Worm (Caenorhabditis elegans) whole organism, L4 larva: Measurements from ENCODE around the gene T05H4.3.

Experiments used
- F10B5.3 ChIP-seq: sonication (generic microtip); optimal IDR thresholded peaks from 2 replicates; lab custom pipeline; 2016; ENCODE audit warnings: mild to moderate bottlenecking, missing genetic modification characterization, missing compliant biosample characterization
- F44E2.7 ChIP-seq: fragments of 200-800 bp; sonication (Bioruptor generic); IDR thresholded peaks from 2 replicates; pipeline ENCODE4 v2.1.2; 2022; ENCODE audit warnings: missing genetic modification characterization, missing compliant biosample characterization
- F49E8.2 ChIP-seq: sonication (generic microtip); optimal IDR thresholded peaks from 2 replicates; lab custom pipeline; 2016; ENCODE audit warnings: missing compliant biosample characterization, mild to moderate bottlenecking, missing genetic modification characterization, borderline replicate concordance
- T20F7.1 ChIP-seq: fragments of 200-800 bp; sonication (Bioruptor generic); optimal IDR thresholded peaks from 2 replicates; lab custom pipeline; 2018; ENCODE audit warnings: mild to moderate bottlenecking, missing genetic modification characterization, missing compliant biosample characterization
- Y48G9A.11 ChIP-seq: fragments of 200-800 bp; sonication (Bioruptor generic); IDR thresholded peaks from 2 replicates; pipeline ENCODE4 v1.3.6; 2022; ENCODE audit warnings: missing genetic modification reagents, missing genetic modification characterization, missing compliant biosample characterization
- Y5F2A.4 ChIP-seq: fragments of 200-800 bp; sonication (Bioruptor generic); optimal IDR thresholded peaks from 2 replicates; lab custom pipeline; 2018; ENCODE audit warnings: mild to moderate bottlenecking, missing genetic modification characterization, missing compliant biosample characterization
- ZK337.2 ChIP-seq: fragments of 200-800 bp; sonication (Bioruptor generic); IDR thresholded peaks from 2 replicates; pipeline ENCODE4 v1.3.6; 2022; ENCODE audit warnings: missing genetic modification reagents, missing genetic modification characterization, missing compliant biosample characterization
- aha-1 ChIP-seq: fragments of 150-350 bp; peaks from one replicate; lab custom pipeline; 2014; ENCODE audit warnings: missing biosample characterization, missing genetic modification characterization
- attf-4 ChIP-seq: sonication (generic microtip); optimal IDR thresholded peaks from 3 replicates; lab custom pipeline; 2017; ENCODE audit warnings: missing biosample characterization, missing genetic modification characterization
- ceh-44 ChIP-seq: fragments of 200-800 bp; sonication (Bioruptor generic); IDR thresholded peaks from 2 replicates; pipeline ENCODE4 v1.3.6; 2022; ENCODE audit warnings: missing genetic modification reagents, missing genetic modification characterization, missing compliant biosample characterization
- daf-12 ChIP-seq: fragments of 150-350 bp; optimal IDR thresholded peaks from 2 replicates; lab custom pipeline; 2014; ENCODE audit warnings: missing biosample characterization, missing genetic modification reagents, missing genetic modification characterization
- daf-16 ChIP-seq, 3 experiments: sonication (generic microtip); optimal IDR thresholded peaks; 2 replicates each; lab custom pipeline; 2016 to 2017; ENCODE audit warnings: missing genetic modification characterization in 3 of 3, missing genetic modification reagents in 3 of 3, mild to moderate bottlenecking in 2 of 3, missing compliant biosample characterization in 2 of 3, missing biosample characterization in 1 of 3, moderate library complexity in 1 of 3
- dmd-9 ChIP-seq: fragments of 200-800 bp; sonication (Bioruptor generic); IDR thresholded peaks from 2 replicates; pipeline ENCODE4 v1.3.6; 2022; ENCODE audit warnings: missing genetic modification reagents, missing genetic modification characterization, missing compliant biosample characterization
- dpl-1 ChIP-seq: fragments of 150-350 bp; optimal IDR thresholded peaks from 2 replicates; lab custom pipeline; 2014; ENCODE audit warnings: missing biosample characterization, missing genetic modification reagents, missing genetic modification characterization
- dve-1 ChIP-seq: sonication (generic microtip); optimal IDR thresholded peaks from 2 replicates; lab custom pipeline; 2017; ENCODE audit warnings: antibody characterized with exemption, mild to moderate bottlenecking, missing genetic modification characterization, missing compliant biosample characterization; ENCODE audit not compliant: insufficient read depth
- hif-1 ChIP-seq, 2 experiments: sonication (generic microtip); optimal IDR thresholded peaks; 2 replicates each; lab custom pipeline; 2016 to 2017; ENCODE audit warnings: missing compliant biosample characterization in 2 of 2, missing genetic modification characterization in 2 of 2, missing genetic modification reagents in 2 of 2, missing genotype in 2 of 2, mild to moderate bottlenecking in 1 of 2
- hlh-11 ChIP-seq: fragments of 200-800 bp; sonication (Bioruptor generic); optimal IDR thresholded peaks from 2 replicates; lab custom pipeline; 2018; ENCODE audit warnings: mild to moderate bottlenecking, missing genetic modification characterization, missing compliant biosample characterization
- jun-1 ChIP-seq: fragments of 150-350 bp; optimal IDR thresholded peaks from 2 replicates; lab custom pipeline; 2014; ENCODE audit warnings: missing biosample characterization, missing genetic modification reagents, missing genetic modification characterization
- lin-13 ChIP-seq: fragments of 150-350 bp; optimal IDR thresholded peaks from 2 replicates; lab custom pipeline; 2014; ENCODE audit warnings: missing biosample characterization, missing genetic modification reagents, missing genetic modification characterization
- lin-29 ChIP-seq: fragments of 200-800 bp; sonication (Bioruptor generic); IDR thresholded peaks from 2 replicates; pipeline ENCODE4 v1.3.6; 2022; ENCODE audit warnings: missing genetic modification reagents, missing genetic modification characterization, missing compliant biosample characterization
- madf-9 ChIP-seq: fragments of 200-800 bp; sonication (Bioruptor generic); conservative IDR thresholded peaks from 2 replicates; pipeline ENCODE4 v1.3.6; 2022; ENCODE audit warnings: missing genetic modification reagents, missing genetic modification characterization, missing compliant biosample characterization
- mdl-1 ChIP-seq, 2 experiments: fragments of 150-350 bp in 1 of 2; sonication (generic microtip) in 1 of 2; optimal IDR thresholded peaks; 2 replicates each; lab custom pipeline; 2014 to 2017; ENCODE audit warnings: missing biosample characterization in 2 of 2, missing genetic modification characterization in 2 of 2
- mes-2 ChIP-seq: sonication (generic microtip); optimal IDR thresholded peaks from 2 replicates; lab custom pipeline; 2016; ENCODE audit warnings: missing genotype, mild to moderate bottlenecking, missing genetic modification characterization, missing compliant biosample characterization; ENCODE audit not compliant: poor library complexity, severe bottlenecking
- mxl-3 ChIP-seq: fragments of 200-800 bp; sonication (Bioruptor generic); optimal IDR thresholded peaks from 2 replicates; lab custom pipeline; 2018; ENCODE audit warnings: mild to moderate bottlenecking, missing genetic modification characterization, missing compliant biosample characterization
- nhr-11 ChIP-seq: fragments of 150-350 bp; optimal IDR thresholded peaks from 2 replicates; lab custom pipeline; 2014; ENCODE audit warnings: missing biosample characterization, missing genetic modification characterization
- nhr-25 ChIP-seq: sonication (generic microtip); optimal IDR thresholded peaks from 2 replicates; lab custom pipeline; 2017; ENCODE audit warnings: missing genetic modification characterization, mild to moderate bottlenecking, missing compliant biosample characterization, antibody characterized with exemption, moderate library complexity, borderline replicate concordance; ENCODE audit not compliant: insufficient read depth
- nhr-28 ChIP-seq: fragments of 150-350 bp; optimal IDR thresholded peaks from 2 replicates; lab custom pipeline; 2014; ENCODE audit warnings: missing biosample characterization, missing genetic modification characterization
- nhr-76 ChIP-seq: fragments of 150-350 bp; optimal IDR thresholded peaks from 2 replicates; lab custom pipeline; 2014; ENCODE audit warnings: missing biosample characterization, missing genetic modification characterization
- pha-4 ChIP-seq, 2 experiments: fragments of 150-350 bp in 1 of 2; fragments of 200-800 bp in 1 of 2; sonication (Bioruptor generic) in 1 of 2; IDR thresholded peaks in 1 of 2; optimal IDR thresholded peaks in 1 of 2; 2 replicates each; pipeline versions ENCODE4 v1.3.6 to Lab custom; 2014 to 2022; ENCODE audit warnings: missing genetic modification characterization in 2 of 2, missing genetic modification reagents in 2 of 2, missing biosample characterization in 1 of 2, missing compliant biosample characterization in 1 of 2
- php-3 ChIP-seq: fragments of 200-800 bp; sonication (Bioruptor generic); IDR thresholded peaks from 2 replicates; pipeline ENCODE4 v1.3.6; 2022; ENCODE audit warnings: missing genetic modification reagents, missing genetic modification characterization, missing compliant biosample characterization
- pqm-1 ChIP-seq: sonication (generic microtip); optimal IDR thresholded peaks from 2 replicates; lab custom pipeline; 2017; ENCODE audit warnings: missing biosample characterization, missing genetic modification characterization
- saeg-2 ChIP-seq: fragments of 200-800 bp; sonication (Bioruptor generic); IDR thresholded peaks from 2 replicates; pipeline ENCODE4 v1.3.6; 2022; ENCODE audit warnings: missing genetic modification reagents, missing genetic modification characterization, missing compliant biosample characterization
- set-16 ChIP-seq: fragments of 200-800 bp; sonication (Bioruptor generic); IDR thresholded peaks from 2 replicates; pipeline ENCODE4 v1.3.6; 2022; ENCODE audit warnings: missing genetic modification reagents, missing genetic modification characterization, missing compliant biosample characterization
- snpc-1.2 ChIP-seq: fragments of 200-800 bp; sonication (Bioruptor generic); IDR thresholded peaks from 2 replicates; pipeline ENCODE4 v1.3.6; 2022; ENCODE audit warnings: missing genetic modification reagents, missing genetic modification characterization, missing compliant biosample characterization
- spr-3 ChIP-seq: fragments of 200-800 bp; sonication (Bioruptor generic); optimal IDR thresholded peaks from 2 replicates; lab custom pipeline; 2018; ENCODE audit warnings: mild to moderate bottlenecking, missing genetic modification characterization, missing compliant biosample characterization
- unc-39 ChIP-seq: sonication (generic microtip); optimal IDR thresholded peaks from 2 replicates; lab custom pipeline; 2017; ENCODE audit warnings: missing biosample characterization, missing genetic modification characterization
- unc-62 ChIP-seq, 3 experiments: fragments of 150-350 bp in 1 of 3; sonication (generic microtip); optimal IDR thresholded peaks in 2 of 3; peaks in 1 of 3; 1 replicate in 1 of 3; 2 replicates in 2 of 3; lab custom pipeline; 2014 to 2017; ENCODE audit warnings: missing biosample characterization in 3 of 3, missing genetic modification characterization in 3 of 3, missing genetic modification reagents in 3 of 3, missing genotype in 1 of 3

T05H4.3 gene

DNA sequence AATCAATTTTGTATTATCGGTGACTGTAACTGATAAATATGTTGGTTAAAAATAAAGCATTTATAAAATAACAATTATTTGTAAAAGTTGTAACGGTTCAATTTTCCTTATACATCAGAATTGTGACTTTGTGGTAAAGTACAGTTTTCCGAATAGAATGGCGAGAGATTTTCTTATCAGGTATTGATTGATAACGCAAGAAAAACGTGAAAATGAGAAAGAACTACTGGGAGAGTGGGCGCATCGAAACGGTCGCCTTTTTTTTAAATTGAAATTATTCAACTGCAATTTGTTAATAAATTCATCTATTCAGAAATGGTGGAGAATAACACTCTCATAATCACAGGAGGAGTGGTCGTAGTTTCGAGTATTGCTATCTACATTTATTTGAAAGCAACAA, 5.8 kb upstream of the T05H4.3 start, which contains the start of gene hpo-19:
hpo-19 (plus strand) TSS at position 314 of the 400 bp plus-strand sequence.
- TF ChIP-seq unc-39 (tag; lab: Kevin White, UChicago) (no peak), pqm-1 (tag; lab: Kevin White, UChicago) (peak; percentile 31), mes-2 (tag; lab: Kevin White, UChicago) (peak; percentile 23), daf-16 (GFP tag; optimal IDR thresholded peaks at IDR 0.05; lab: Kevin White, UChicago) (no peak), daf-16 (tag; optimal IDR thresholded peaks at IDR 0.05; lab: Kevin White, UChicago) (peak; percentile 43), lin-13 (GFP tag; lab: Kevin White, UChicago) (peak; percentile 16), ZK337.2 (no peak), pha-4 (GFP tag; IDR thresholded peaks at IDR 0.05; lab: Robert Waterston, UW) (peak; percentile 26; the same call in 1 of the 2 replicates), pha-4 (tag; optimal IDR thresholded peaks at IDR 0.05; lab: Kevin White, UChicago) (no peak), nhr-28 (tag; lab: Kevin White, UChicago) (peak; percentile 25), dve-1 (tag; lab: Kevin White, UChicago) (peak; percentile 21)

DNA sequence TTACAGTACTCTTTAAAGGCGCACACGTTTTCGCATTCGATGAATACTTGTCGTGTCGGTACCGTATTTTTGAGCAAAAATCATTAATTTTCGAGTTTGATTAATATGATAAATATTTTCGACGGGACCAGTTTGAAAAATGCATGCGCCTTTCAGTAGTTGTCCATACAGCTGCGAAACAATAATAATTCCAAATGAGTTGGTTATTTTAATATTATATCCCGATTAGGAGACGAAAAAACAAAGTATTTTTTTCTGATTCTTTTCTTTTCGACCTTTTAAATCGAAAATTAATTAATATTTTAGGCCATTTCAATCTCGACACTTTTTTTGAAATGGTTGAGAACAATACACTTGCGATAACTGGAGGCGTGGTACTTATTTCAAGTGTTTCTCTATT, 3.5 kb upstream of the T05H4.3 start, which contains the start of gene T05H4.4:
T05H4.4 (plus strand) TSS at position 301 of the 400 bp plus-strand sequence.
- TF ChIP-seq nhr-76 (tag; lab: Kevin White, UChicago): no peak
- TF ChIP-seq lin-29 (GFP tag; lab: Robert Waterston, UW): no peak
- no peak for TF ChIP-seq madf-9 (GFP tag; lab: Robert Waterston, UW)
- no peak for TF ChIP-seq mxl-3 (GFP tag; lab: Kevin White, UChicago)
- TF ChIP-seq Y5F2A.4 (GFP tag; lab: Kevin White, UChicago): no peak
- no peak for TF ChIP-seq dpl-1 (GFP tag; lab: Kevin White, UChicago)
- TF ChIP-seq attf-4 (tag; lab: Kevin White, UChicago): no peak
- TF ChIP-seq, all 104 proteins: peak for 0

ce11 chrV:6441613-6442012, 524 bp upstream of the T05H4.3 start, which contains the start of gene T05H4.15:
Gene T05H4.15, minus strand, starts transcription at chrV:6441713.
- TF ChIP-seq nhr-25 (tag; lab: Kevin White, UChicago): no peak

DNA sequence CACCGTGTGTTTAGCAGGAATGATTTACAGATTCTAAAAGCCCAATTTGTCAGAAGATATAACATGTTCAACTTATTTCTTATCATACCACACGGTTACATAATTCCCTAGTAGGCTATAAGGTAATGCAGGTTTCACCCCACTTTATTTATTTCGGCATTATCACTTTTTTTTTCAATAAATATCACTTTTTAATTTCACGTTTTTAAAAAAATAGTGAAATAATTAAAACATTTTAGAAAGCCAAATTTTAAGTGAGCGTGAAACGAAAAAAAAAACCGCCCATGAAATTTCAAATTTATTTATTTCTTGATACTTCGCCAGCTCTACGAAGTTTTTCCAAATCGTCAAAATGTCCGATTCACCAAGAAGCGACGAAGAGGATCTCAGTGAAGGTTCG, 6.2 kb downstream of the T05H4.3 start, which contains the start of gene fbxa-196:
fbxa-196 (plus strand) TSS at position 301 of the 400 bp plus-strand sequence.
- no peak for TF ChIP-seq saeg-2
- TF ChIP-seq daf-12 (tag; lab: Kevin White, UChicago): no peak
- TF ChIP-seq mdl-1 (tag; optimal IDR thresholded peaks at IDR 0.05; lab: Kevin White, UChicago): no peak
- TF ChIP-seq ceh-44: no peak
- TF ChIP-seq F10B5.3 (tag; lab: Kevin White, UChicago): no peak
- no peak for TF ChIP-seq F44E2.7 (GFP tag; lab: Robert Waterston, UW)
- TF ChIP-seq mes-2 (tag; lab: Kevin White, UChicago): no peak
- TF ChIP-seq ZK337.2: no peak
- no peak for TF ChIP-seq hif-1 (tag; optimal IDR thresholded peaks at IDR 0.05; lab: Kevin White, UChicago)
- no peak for TF ChIP-seq set-16 (GFP tag; lab: Robert Waterston, UW)

DNA sequence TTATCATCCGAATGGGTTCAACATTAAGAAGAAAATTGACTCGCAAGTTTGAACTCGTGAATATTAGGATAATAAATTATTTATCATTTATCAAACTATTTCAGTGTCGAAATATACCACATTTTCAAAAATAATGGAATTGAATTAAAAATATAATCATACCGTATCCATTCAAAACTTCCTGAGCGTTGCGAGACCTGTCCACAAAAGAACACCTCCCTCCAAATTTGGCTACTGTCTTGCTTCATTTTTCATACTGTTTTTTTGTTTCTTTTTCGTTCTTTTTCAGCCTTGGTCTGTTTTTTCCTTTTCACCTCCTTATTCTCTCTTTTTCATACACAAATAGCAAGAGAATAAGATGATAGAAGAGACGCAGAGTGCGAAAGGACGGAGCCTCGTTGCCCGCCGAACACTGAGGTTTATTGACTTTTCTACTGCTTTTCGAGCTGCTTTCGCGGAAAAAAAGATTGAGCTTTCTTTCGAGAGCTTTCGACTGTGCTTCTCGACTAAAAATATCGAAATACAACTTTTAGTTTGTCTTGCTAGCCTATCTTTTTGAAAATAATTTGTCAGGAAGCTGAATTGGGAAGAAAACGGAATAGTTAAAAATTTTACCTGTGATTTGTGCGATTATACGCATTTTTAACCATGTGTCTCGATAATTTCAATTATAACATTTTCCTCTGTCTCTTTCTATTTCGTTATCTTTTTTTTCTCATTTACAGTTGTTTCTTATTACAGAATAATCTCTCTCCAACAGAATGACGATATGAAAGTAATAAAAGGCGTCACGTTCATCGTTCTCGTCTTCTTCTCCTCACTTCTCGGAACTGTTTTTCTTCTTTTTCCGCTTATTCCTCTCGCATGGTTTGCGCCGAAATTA, 8.2 kb downstream of the T05H4.3 start, which contains the start of gene acl-8:
acl-8 (plus strand) TSS at position 742 of the 883 bp plus-strand sequence.
- TF ChIP-seq pqm-1 (tag; lab: Kevin White, UChicago) (peak; percentile 84), hlh-11 (tag; lab: Kevin White, UChicago) (peak; percentile 59), dmd-9 (GFP tag; lab: Robert Waterston, UW) (no peak), snpc-1.2 (GFP tag; lab: Robert Waterston, UW) (no peak), aha-1 (tag; lab: Kevin White, UChicago) (peak; percentile 23), Y48G9A.11 (0 out of 2 replicates have a peak, but pooled peaks have one; percentile 16), F49E8.2 (tag; lab: Kevin White, UChicago) (no peak), unc-62 (GFP tag; optimal IDR thresholded peaks at IDR 0.05 in 1 of 2; lab: Kevin White, UChicago) (peak in 1 of 2 experiments; percentile 84), unc-62 (tag; optimal IDR thresholded peaks at IDR 0.05; lab: Kevin White, UChicago) (no peak), nhr-28 (tag; lab: Kevin White, UChicago) (peak; percentile 73), spr-3 (GFP tag; lab: Kevin White, UChicago) (no peak), madf-9 (GFP tag; lab: Robert Waterston, UW) (no peak), jun-1 (tag; lab: Kevin White, UChicago) (no peak), T20F7.1 (GFP tag; lab: Kevin White, UChicago) (peak; percentile 37), php-3 (0 out of 2 replicates have a peak, but pooled peaks have one; percentile 51), saeg-2 (no peak), nhr-11 (tag; lab: Kevin White, UChicago) (no peak)
